Worm (Caenorhabditis elegans) whole organism, early embryonic: Measurements from ENCODE around the gene cdh-12.

Experiments used
- ama-1 ChIP-seq: fragments of 150-350 bp; optimal IDR thresholded peaks from 2 replicates; lab custom pipeline; 2014
- ets-7 ChIP-seq: sonication (generic microtip); optimal IDR thresholded peaks from 2 replicates; lab custom pipeline; 2016; ENCODE audit warnings: missing genotype, missing genetic modification characterization, missing compliant biosample characterization
- flt-1 ChIP-seq: fragments of 200-800 bp; sonication (Bioruptor generic); IDR thresholded peaks from 2 replicates; pipeline ENCODE4 v1.3.6; 2022; ENCODE audit warnings: missing genetic modification characterization, missing compliant biosample characterization
- hmbx-1 ChIP-seq: sonication (generic microtip); optimal IDR thresholded peaks from 2 replicates; lab custom pipeline; 2016; ENCODE audit warnings: mild to moderate bottlenecking, missing genetic modification characterization, missing compliant biosample characterization
- tbx-37 ChIP-seq: fragments of 200-800 bp; sonication (Bioruptor generic); conservative IDR thresholded peaks from 2 replicates; pipeline ENCODE4 v1.3.6; 2022; ENCODE audit warnings: missing genetic modification reagents, missing genetic modification characterization, missing compliant biosample characterization
- tra-4 ChIP-seq: sonication (generic microtip); optimal IDR thresholded peaks from 2 replicates; lab custom pipeline; 2017; ENCODE audit warnings: missing genetic modification characterization, missing compliant biosample characterization

- no peak for TF ChIP-seq flt-1 (GFP tag; lab: Robert Waterston, UW)
- no peak for TF ChIP-seq ama-1 (lab: Kevin White, UChicago)
- TF ChIP-seq tbx-37: no peak
- no peak for TF ChIP-seq ets-7 (tag; lab: Kevin White, UChicago)
- TF ChIP-seq hmbx-1 (tag; lab: Kevin White, UChicago): no peak
- no peak for TF ChIP-seq tra-4 (tag; lab: Kevin White, UChicago)
These were observed 62.4 kb downstream of the cdh-12 start for ce11 chrIII:1214121-1214673.
